Worm (Caenorhabditis elegans): ENCODE measurements around the gene F36H9.7.

DNA sequence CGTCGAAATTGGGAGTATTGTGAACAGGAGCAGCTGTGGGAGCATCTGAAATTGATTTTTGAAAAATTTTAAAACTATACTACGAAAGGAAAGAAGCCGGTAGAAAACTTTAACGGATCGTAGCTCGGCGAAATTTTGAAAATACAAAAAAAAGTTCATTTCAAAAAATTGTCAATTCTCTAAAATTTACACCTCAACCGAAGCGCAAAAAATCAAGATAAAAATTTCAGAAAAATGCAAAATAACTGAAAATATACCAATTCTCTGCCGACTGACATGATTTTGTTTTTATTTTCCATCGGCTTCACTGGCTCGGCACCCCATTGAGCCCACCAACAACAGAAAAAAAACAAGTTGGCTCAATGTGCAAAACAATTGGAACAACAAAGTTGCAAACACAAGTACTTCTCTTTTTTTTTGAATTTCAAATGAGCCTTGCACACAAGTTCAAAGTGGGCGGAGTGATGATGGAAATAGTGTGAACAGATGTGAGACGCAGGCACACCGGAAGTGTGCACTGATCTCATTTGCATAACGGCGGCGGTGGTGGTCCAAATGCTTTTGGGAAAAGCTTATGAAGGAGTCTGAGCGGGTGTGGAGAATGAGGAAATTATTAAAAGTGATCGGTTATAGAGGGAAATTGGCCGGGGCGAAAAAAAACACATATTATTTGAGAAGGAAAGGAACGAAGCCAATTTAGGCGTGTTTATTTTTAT is at the start of gene F36H9.7:
- TF ChIP-seq ekl-4 (GFP tag; IDR thresholded peaks at IDR 0.05) (no peak), lin-35 (GFP tag; optimal IDR thresholded peaks at IDR 0.05) (no peak), nhr-120 (GFP tag; IDR thresholded peaks at IDR 0.05) (no peak), madf-10 (tag; optimal IDR thresholded peaks at IDR 0.05) (no peak), F55B11.4 (tag; optimal IDR thresholded peaks at IDR 0.05; ENCODE audit: borderline replicate concordance, insufficient read depth) (no peak), F57C9.4 (tag; optimal IDR thresholded peaks at IDR 0.05) (no peak), ets-4 (GFP tag; optimal IDR thresholded peaks at IDR 0.05) (no peak), efl-1 (GFP tag; optimal IDR thresholded peaks at IDR 0.05) (no peak), dox-1 (GFP tag; IDR thresholded peaks at IDR 0.05) (no peak), nhr-179 (tag; optimal IDR thresholded peaks at IDR 0.05) (no peak), T07F8.4 (tag; optimal IDR thresholded peaks at IDR 0.05) (no peak), hmg-1.2 (GFP tag; IDR thresholded peaks at IDR 0.05) (no peak; the same call in 1 of the 2 replicates), rpc-1 (optimal IDR thresholded peaks at IDR 0.05) (no peak), rpc-1 (tag; optimal IDR thresholded peaks at IDR 0.05) (no peak)

All from whole organism, young adult.